Fruit fly (Drosophila melanogaster) whole organism: ENCODE data around the gene CG13040.

Experiments used
- pan ChIP-seq: fragments of >200 bp; optimal IDR thresholded peaks from 2 replicates; lab custom pipeline; 2017
- usp ChIP-seq: fragments of >200 bp; optimal IDR thresholded peaks from 2 replicates; lab custom pipeline; 2017; ENCODE audit warnings: missing biosample characterization, missing genetic modification characterization, mixed read lengths

DNA sequence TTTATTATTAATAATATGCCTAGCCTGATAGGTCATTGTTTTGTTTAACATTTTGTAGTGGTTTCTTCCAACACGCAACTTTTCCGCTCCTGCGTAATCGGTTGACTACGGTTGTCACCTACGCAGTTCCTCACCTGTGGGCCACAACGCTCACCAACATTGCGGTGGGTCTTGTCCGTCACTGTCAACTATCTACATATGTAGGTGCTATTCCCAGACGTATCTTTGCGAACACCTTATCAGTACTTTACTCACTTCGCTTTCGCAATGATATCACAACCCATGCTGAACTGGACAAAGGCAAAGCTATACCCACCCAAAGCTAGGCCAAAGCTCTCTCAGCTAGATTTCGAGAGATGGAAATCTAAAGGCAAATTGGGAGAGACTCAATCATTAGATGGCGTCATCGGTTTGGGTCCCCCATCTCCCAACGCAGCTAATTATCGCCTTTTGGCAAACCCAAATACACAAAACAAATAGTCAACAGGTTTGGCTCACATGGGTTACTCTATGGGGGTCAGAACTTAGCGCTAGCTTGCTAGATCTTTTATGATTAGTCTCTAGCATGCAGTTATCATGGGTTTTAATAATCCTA lies 29.7 kb upstream of the CG13040 start:
- TF ChIP-seq usp (GFP tag; lab: Kevin White, UChicago) (no peak), pan (no peak)
